Worm (Caenorhabditis elegans) whole organism, L1 larva: ENCODE measurements around the gene npp-3.
A peak's percentile ranks its signal among the peaks of the same experiment; 100 is the strongest.

ENCODE experiments used
- C34B4.2 ChIP-seq: sonication (generic microtip); optimal IDR thresholded peaks from 2 replicates; lab custom pipeline; 2017; ENCODE audit warnings: mild to moderate bottlenecking, missing genetic modification characterization, missing compliant biosample characterization
- aly-2 ChIP-seq: fragments of 150-350 bp; optimal IDR thresholded peaks from 2 replicates; lab custom pipeline; 2014; ENCODE audit warnings: missing biosample characterization, missing genetic modification characterization
- ama-1 ChIP-seq: fragments of 150-350 bp; optimal IDR thresholded peaks from 2 replicates; lab custom pipeline; 2014
- blmp-1 ChIP-seq: fragments of 150-350 bp; optimal IDR thresholded peaks from 2 replicates; lab custom pipeline; 2014; ENCODE audit warnings: missing biosample characterization, missing genetic modification characterization
- ces-1 ChIP-seq: fragments of 150-350 bp; optimal IDR thresholded peaks from 2 replicates; lab custom pipeline; 2014; ENCODE audit warnings: missing biosample characterization, missing genetic modification reagents, missing genetic modification characterization
- dpl-1 ChIP-seq, 3 experiments: fragments of 150-350 bp in 2 of 3; sonication (generic microtip) in 1 of 3; optimal IDR thresholded peaks; 2 replicates each; lab custom pipeline; 2014 to 2017; ENCODE audit warnings: missing biosample characterization in 3 of 3, missing genetic modification characterization in 3 of 3, missing genetic modification reagents in 3 of 3
- dsc-1 ChIP-seq: sonication (generic microtip); optimal IDR thresholded peaks from 2 replicates; lab custom pipeline; 2016; ENCODE audit warnings: mild to moderate bottlenecking, missing genetic modification characterization, missing compliant biosample characterization
- efl-1 ChIP-seq, 4 experiments: fragments of 150-350 bp; optimal IDR thresholded peaks in 3 of 4; peaks in 1 of 4; 1 replicate in 1 of 4; 2 replicates in 3 of 4; lab custom pipeline; 2014; ENCODE audit warnings: missing biosample characterization in 2 of 4, missing genetic modification characterization in 2 of 4, missing genetic modification reagents in 2 of 4
- efl-3 ChIP-seq: fragments of 200-800 bp; sonication (Bioruptor generic); optimal IDR thresholded peaks from 2 replicates; lab custom pipeline; 2018; ENCODE audit warnings: mild to moderate bottlenecking, missing genetic modification characterization, missing compliant biosample characterization
- elt-2 ChIP-seq: sonication (generic microtip); optimal IDR thresholded peaks from 2 replicates; lab custom pipeline; 2016; ENCODE audit warnings: missing genetic modification characterization, mild to moderate bottlenecking, inconsistent platforms, missing compliant biosample characterization, missing genetic modification reagents
- elt-3 ChIP-seq, 6 experiments: fragments of 150-350 bp in 1 of 6; sonication (generic microtip); optimal IDR thresholded peaks; 2 replicates each; lab custom pipeline; 2017 to 2018; ENCODE audit warnings: missing biosample characterization in 6 of 6, missing genetic modification characterization in 6 of 6, inconsistent platforms in 1 of 6
- fos-1 ChIP-seq: fragments of 150-350 bp; optimal IDR thresholded peaks from 2 replicates; lab custom pipeline; 2014; ENCODE audit warnings: missing biosample characterization, missing genetic modification characterization
- grh-1 ChIP-seq: fragments of 200-800 bp; sonication (Bioruptor generic); IDR thresholded peaks from 2 replicates; pipeline ENCODE4 v1.3.6; 2022; ENCODE audit warnings: missing genetic modification reagents, missing genetic modification characterization, missing compliant biosample characterization
- hlh-4 ChIP-seq: sonication (generic microtip); optimal IDR thresholded peaks from 2 replicates; lab custom pipeline; 2016; ENCODE audit warnings: mild to moderate bottlenecking, missing genetic modification characterization, missing compliant biosample characterization
- hpl-2 ChIP-seq: fragments of 150-350 bp; optimal IDR thresholded peaks from 2 replicates; lab custom pipeline; 2014; ENCODE audit warnings: missing biosample characterization, missing genetic modification reagents, missing genetic modification characterization
- irx-1 ChIP-seq: sonication (generic microtip); optimal IDR thresholded peaks from 2 replicates; lab custom pipeline; 2016; ENCODE audit warnings: missing genetic modification characterization, missing compliant biosample characterization
- isw-1 ChIP-seq: fragments of 200-800 bp; sonication (Bioruptor generic); IDR thresholded peaks from 2 replicates; pipeline ENCODE4 v1.3.6; 2022; ENCODE audit warnings: missing genetic modification characterization, missing compliant biosample characterization
- lin-14 ChIP-seq: fragments of 200-800 bp; sonication (Bioruptor generic); optimal IDR thresholded peaks from 2 replicates; lab custom pipeline; 2018; ENCODE audit warnings: mild to moderate bottlenecking, missing genetic modification characterization, moderate library complexity, missing compliant biosample characterization
- lin-15B ChIP-seq: fragments of 150-350 bp; sonication (generic microtip); optimal IDR thresholded peaks from 3 replicates; lab custom pipeline; 2014; ENCODE audit warnings: missing biosample characterization, missing genetic modification characterization
- lin-35 ChIP-seq, 2 experiments: fragments of 150-350 bp; optimal IDR thresholded peaks; 2 replicates each; lab custom pipeline; 2014; ENCODE audit warnings: missing biosample characterization in 2 of 2, missing genetic modification characterization in 2 of 2, missing genetic modification reagents in 2 of 2
- lsy-2 ChIP-seq, 2 experiments: fragments of 150-350 bp; optimal IDR thresholded peaks; 2 replicates each; lab custom pipeline; 2014; ENCODE audit warnings: missing biosample characterization in 2 of 2, missing genetic modification characterization in 2 of 2
- mab-9 ChIP-seq: fragments of 200-800 bp; sonication (Bioruptor generic); IDR thresholded peaks from 2 replicates; pipeline ENCODE4 v1.3.6; 2022; ENCODE audit warnings: missing genetic modification reagents, missing genetic modification characterization, missing compliant biosample characterization
- mep-1 ChIP-seq: fragments of 150-350 bp; optimal IDR thresholded peaks from 2 replicates; lab custom pipeline; 2014; ENCODE audit warnings: missing biosample characterization, missing genetic modification characterization
- nhr-20 ChIP-seq: sonication (generic microtip); optimal IDR thresholded peaks from 2 replicates; lab custom pipeline; 2016; ENCODE audit warnings: mild to moderate bottlenecking, missing genetic modification characterization, missing compliant biosample characterization
- nhr-47 ChIP-seq: sonication (generic microtip); optimal IDR thresholded peaks from 2 replicates; lab custom pipeline; 2016; ENCODE audit warnings: mild to moderate bottlenecking, missing genetic modification characterization, moderate library complexity, missing compliant biosample characterization
- nhr-71 ChIP-seq: sonication (generic microtip); optimal IDR thresholded peaks from 2 replicates; lab custom pipeline; 2016; ENCODE audit warnings: mild to moderate bottlenecking, missing genetic modification characterization, moderate library complexity, missing compliant biosample characterization
- nhr-76 ChIP-seq: sonication (generic microtip); optimal IDR thresholded peaks from 2 replicates; lab custom pipeline; 2017; ENCODE audit warnings: missing biosample characterization, missing genetic modification characterization
- nhr-77 ChIP-seq: fragments of 150-350 bp; optimal IDR thresholded peaks from 2 replicates; lab custom pipeline; 2014; ENCODE audit warnings: missing biosample characterization, missing genetic modification characterization
- nhr-85 ChIP-seq: sonication (generic microtip); peaks from one replicate; lab custom pipeline; 2016; ENCODE audit warnings: missing genetic modification characterization, inconsistent platforms, missing compliant biosample characterization
- nhr-90 ChIP-seq: sonication (generic microtip); optimal IDR thresholded peaks from 2 replicates; lab custom pipeline; 2016; ENCODE audit warnings: mild to moderate bottlenecking, missing genetic modification characterization, missing compliant biosample characterization; ENCODE audit not compliant: poor library complexity
- pag-3 ChIP-seq: sonication (generic microtip); optimal IDR thresholded peaks from 2 replicates; lab custom pipeline; 2017; ENCODE audit warnings: missing genetic modification characterization, mild to moderate bottlenecking, missing compliant biosample characterization, antibody characterized with exemption, borderline replicate concordance; ENCODE audit not compliant: insufficient read depth
- rnt-1 ChIP-seq: sonication (generic microtip); optimal IDR thresholded peaks from 2 replicates; lab custom pipeline; 2016; ENCODE audit warnings: mild to moderate bottlenecking, missing genetic modification characterization, moderate library complexity, missing compliant biosample characterization
- snu-23 ChIP-seq: sonication (generic microtip); optimal IDR thresholded peaks from 2 replicates; lab custom pipeline; 2016; ENCODE audit warnings: missing genetic modification characterization, missing compliant biosample characterization
- tbx-2 ChIP-seq: sonication (generic microtip); optimal IDR thresholded peaks from 2 replicates; lab custom pipeline; 2016; ENCODE audit warnings: missing genetic modification characterization, missing compliant biosample characterization
- unc-62 ChIP-seq: fragments of 150-350 bp; optimal IDR thresholded peaks from 2 replicates; lab custom pipeline; 2014; ENCODE audit warnings: missing biosample characterization, missing genetic modification reagents, missing genetic modification characterization
- unc-86 ChIP-seq: sonication (generic microtip); optimal IDR thresholded peaks from 2 replicates; lab custom pipeline; 2016; ENCODE audit warnings: missing genetic modification characterization, missing compliant biosample characterization
- unc-98 ChIP-seq: fragments of 200-800 bp; sonication (Bioruptor generic); IDR thresholded peaks from 2 replicates; pipeline ENCODE4 v1.3.6; 2022; ENCODE audit warnings: missing genetic modification characterization, missing compliant biosample characterization
- vab-15 ChIP-seq: sonication (generic microtip); optimal IDR thresholded peaks from 2 replicates; lab custom pipeline; 2017; ENCODE audit warnings: missing genotype, mild to moderate bottlenecking, missing genetic modification characterization, missing compliant biosample characterization
- xbp-1 ChIP-seq: sonication (generic microtip); optimal IDR thresholded peaks from 2 replicates; lab custom pipeline; 2016; ENCODE audit warnings: missing genetic modification characterization, missing compliant biosample characterization
- ztf-11 ChIP-seq, 2 experiments: sonication (generic microtip); optimal IDR thresholded peaks; 2 replicates each; lab custom pipeline; 2016 to 2017; ENCODE audit warnings: missing genetic modification characterization in 2 of 2, missing biosample characterization in 1 of 2, missing compliant biosample characterization in 1 of 2

The npp-3 gene

ce11 chrII:11880456-11881353 lies 6.1 kb upstream of the npp-3 start:
- TF ChIP-seq xbp-1 (tag; lab: Kevin White, UChicago) (no peak), elt-3 (tag; optimal IDR thresholded peaks at IDR 0.05; lab: Kevin White, UChicago) (peak in 1 of 6 experiments; percentile 9), dpl-1 (GFP tag; optimal IDR thresholded peaks at IDR 0.05; lab: Kevin White, UChicago) (peak in 1 of 3 experiments; percentile 21), hlh-4 (tag; lab: Kevin White, UChicago) (no peak), fos-1 (tag; lab: Kevin White, UChicago) (no peak), ama-1 (lab: Kevin White, UChicago) (peak; percentile 52), nhr-76 (tag; lab: Kevin White, UChicago) (no peak), dsc-1 (tag; lab: Kevin White, UChicago) (no peak), rnt-1 (tag; lab: Kevin White, UChicago) (peak; percentile 12), efl-3 (GFP tag; lab: Kevin White, UChicago) (no peak), aly-2 (tag; lab: Kevin White, UChicago) (peak; percentile 79), nhr-71 (tag; lab: Kevin White, UChicago) (peak; percentile 46), lin-14 (GFP tag; lab: Kevin White, UChicago) (peak; percentile 64), ces-1 (GFP tag; lab: Kevin White, UChicago) (no peak), hpl-2 (GFP tag; lab: Kevin White, UChicago) (no peak), unc-86 (no peak), nhr-77 (no peak), blmp-1 (tag; lab: Kevin White, UChicago) (peak; percentile 99), snu-23 (GFP tag; lab: Kevin White, UChicago) (peak; percentile 45), lin-35 (GFP tag; optimal IDR thresholded peaks at IDR 0.05; lab: Kevin White, UChicago) (peak in 1 of 2 experiments; percentile 39), ztf-11 (tag; optimal IDR thresholded peaks at IDR 0.05; lab: Kevin White, UChicago) (peak in 1 of 2 experiments; percentile 37), nhr-90 (tag; lab: Kevin White, UChicago) (peak; percentile 20), mab-9 (GFP tag; lab: Robert Waterston, UW) (no peak), grh-1 (no peak), efl-1 (optimal IDR thresholded peaks at IDR 0.05; lab: Kevin White, UChicago) (peak in 1 of 2 experiments; percentile 14), efl-1 (GFP tag; optimal IDR thresholded peaks at IDR 0.05 in 1 of 2; lab: Kevin White, UChicago) (peak in 1 of 2 experiments; percentile 90), mep-1 (tag; lab: Kevin White, UChicago) (peak; percentile 70), lsy-2 (tag; optimal IDR thresholded peaks at IDR 0.05; lab: Kevin White, UChicago) (peak in 1 of 2 experiments; percentile 32), nhr-20 (tag; lab: Kevin White, UChicago) (peak; percentile 29), nhr-85 (peak; percentile 72), elt-2 (no peak)

ce11 chrII:11879784-11880183 lies 5.2 kb upstream of the npp-3 start:
- no peak for TF ChIP-seq nhr-85
- no peak for TF ChIP-seq irx-1 (tag; lab: Kevin White, UChicago)
- TF ChIP-seq vab-15 (tag; lab: Kevin White, UChicago): no peak
- no peak for TF ChIP-seq tbx-2 (tag; lab: Kevin White, UChicago)
- TF ChIP-seq lin-15B (tag; lab: Kevin White, UChicago): no peak
- TF ChIP-seq nhr-47: no peak
- no peak for TF ChIP-seq unc-98 (GFP tag; lab: Robert Waterston, UW)
- no peak for TF ChIP-seq isw-1 (GFP tag; lab: Robert Waterston, UW)
- TF ChIP-seq blmp-1 (tag; lab: Kevin White, UChicago): no peak
- TF ChIP-seq C34B4.2 (tag; lab: Kevin White, UChicago): no peak
- no peak for TF ChIP-seq pag-3 (tag; lab: Kevin White, UChicago)
- no peak for TF ChIP-seq grh-1
- no peak for TF ChIP-seq unc-62 (GFP tag; lab: Kevin White, UChicago)
